Worm (Caenorhabditis elegans) whole organism, late embryonic: ENCODE measurements around the gene T19C3.2.

Experiments used
- C08G9.2 ChIP-seq: sonication (generic microtip); optimal IDR thresholded peaks from 2 replicates; lab custom pipeline; 2016; ENCODE audit warnings: mild to moderate bottlenecking, missing genetic modification characterization, moderate library complexity, missing compliant biosample characterization
- C38D4.7 ChIP-seq: fragments of 200-800 bp; sonication (Bioruptor generic); optimal IDR thresholded peaks from 2 replicates; lab custom pipeline; 2018; ENCODE audit warnings: mild to moderate bottlenecking, missing genetic modification characterization, moderate library complexity, missing compliant biosample characterization
- T23F11.4 ChIP-seq: fragments of 200-800 bp; sonication (Bioruptor generic); optimal IDR thresholded peaks from 2 replicates; lab custom pipeline; 2018; ENCODE audit warnings: mild to moderate bottlenecking, missing genetic modification characterization, missing compliant biosample characterization
- Y22D7AL.16 ChIP-seq: sonication (generic microtip); optimal IDR thresholded peaks from 2 replicates; lab custom pipeline; 2016; ENCODE audit warnings: missing genetic modification characterization, missing compliant biosample characterization
- ama-1 ChIP-seq: fragments of 150-350 bp; optimal IDR thresholded peaks from 2 replicates; lab custom pipeline; 2014
- ceh-14 ChIP-seq: sonication (generic microtip); optimal IDR thresholded peaks from 2 replicates; lab custom pipeline; 2016; ENCODE audit warnings: missing genotype, missing genetic modification characterization, missing compliant biosample characterization
- ceh-18 ChIP-seq: sonication (generic microtip); optimal IDR thresholded peaks from 2 replicates; lab custom pipeline; 2016; ENCODE audit warnings: missing genetic modification characterization, missing compliant biosample characterization
- ceh-2 ChIP-seq: sonication (generic microtip); optimal IDR thresholded peaks from 2 replicates; lab custom pipeline; 2016; ENCODE audit warnings: missing genotype, missing genetic modification characterization, missing compliant biosample characterization
- ceh-22 ChIP-seq: sonication (generic microtip); optimal IDR thresholded peaks from 2 replicates; lab custom pipeline; 2017; ENCODE audit warnings: missing biosample characterization, missing genetic modification characterization
- ceh-30 ChIP-seq: fragments of 150-350 bp; optimal IDR thresholded peaks from 2 replicates; lab custom pipeline; 2014; ENCODE audit warnings: missing biosample characterization, missing genetic modification characterization
- ceh-31 ChIP-seq: sonication (generic microtip); optimal IDR thresholded peaks from 2 replicates; lab custom pipeline; 2016; ENCODE audit warnings: missing genetic modification characterization, missing compliant biosample characterization
- ceh-34 ChIP-seq: sonication (generic microtip); optimal IDR thresholded peaks from 2 replicates; lab custom pipeline; 2016; ENCODE audit warnings: mild to moderate bottlenecking, missing genetic modification characterization, missing compliant biosample characterization
- ceh-45 ChIP-seq: fragments of 200-800 bp; sonication (Bioruptor generic); IDR thresholded peaks from 2 replicates; pipeline ENCODE4 v1.3.6; 2022; ENCODE audit warnings: missing genetic modification reagents, missing genetic modification characterization, missing compliant biosample characterization
- ceh-6 ChIP-seq: fragments of 200-800 bp; sonication (Bioruptor generic); optimal IDR thresholded peaks from 2 replicates; lab custom pipeline; 2018; ENCODE audit warnings: mild to moderate bottlenecking, missing genetic modification characterization, missing compliant biosample characterization
- ceh-9 ChIP-seq: sonication (generic microtip); optimal IDR thresholded peaks from 2 replicates; lab custom pipeline; 2016; ENCODE audit warnings: mild to moderate bottlenecking, missing genetic modification characterization, inconsistent platforms, missing compliant biosample characterization
- dmd-4 ChIP-seq: sonication (generic microtip); optimal IDR thresholded peaks from 2 replicates; lab custom pipeline; 2016; ENCODE audit warnings: borderline replicate concordance, missing genetic modification characterization, missing compliant biosample characterization
- dve-1 ChIP-seq: sonication (generic microtip); optimal IDR thresholded peaks from 2 replicates; lab custom pipeline; 2017; ENCODE audit warnings: antibody characterized with exemption, mild to moderate bottlenecking, missing genetic modification characterization, missing compliant biosample characterization
- elt-2 ChIP-seq: sonication (generic microtip); optimal IDR thresholded peaks from 2 replicates; lab custom pipeline; 2016; ENCODE audit warnings: missing genetic modification reagents, missing genetic modification characterization, missing compliant biosample characterization
- ets-4 ChIP-seq: sonication (generic microtip); optimal IDR thresholded peaks from 2 replicates; lab custom pipeline; 2016; ENCODE audit warnings: missing genetic modification characterization, missing compliant biosample characterization
- fax-1 ChIP-seq: sonication (generic microtip); optimal IDR thresholded peaks from 2 replicates; lab custom pipeline; 2016; ENCODE audit warnings: missing genotype, missing genetic modification characterization, missing compliant biosample characterization
- fkh-10 ChIP-seq: fragments of 150-350 bp; optimal IDR thresholded peaks from 2 replicates; lab custom pipeline; 2014; ENCODE audit warnings: missing biosample characterization, missing genetic modification reagents, missing genetic modification characterization
- fkh-6 ChIP-seq: sonication (generic microtip); optimal IDR thresholded peaks from 2 replicates; lab custom pipeline; 2016; ENCODE audit warnings: missing genetic modification characterization, missing compliant biosample characterization
- gmeb-2 ChIP-seq: sonication (generic microtip); optimal IDR thresholded peaks from 2 replicates; lab custom pipeline; 2016; ENCODE audit warnings: missing genetic modification characterization, inconsistent platforms, missing compliant biosample characterization
- hlh-13 ChIP-seq: fragments of 200-800 bp; sonication (Bioruptor generic); optimal IDR thresholded peaks from 2 replicates; lab custom pipeline; 2018; ENCODE audit warnings: mild to moderate bottlenecking, missing genetic modification characterization, missing compliant biosample characterization
- hlh-15 ChIP-seq: sonication (generic microtip); optimal IDR thresholded peaks from 2 replicates; lab custom pipeline; 2016; ENCODE audit warnings: missing genetic modification characterization, missing compliant biosample characterization
- hlh-30 ChIP-seq: sonication (generic microtip); optimal IDR thresholded peaks from 2 replicates; lab custom pipeline; 2017; ENCODE audit warnings: antibody characterized with exemption, missing genetic modification characterization, missing compliant biosample characterization; ENCODE audit not compliant: insufficient read depth
- hlh-6 ChIP-seq: sonication (generic microtip); optimal IDR thresholded peaks from 2 replicates; lab custom pipeline; 2016; ENCODE audit warnings: missing genotype, missing genetic modification characterization, missing compliant biosample characterization
- hlh-8 ChIP-seq: sonication (generic microtip); optimal IDR thresholded peaks from 2 replicates; lab custom pipeline; 2016; ENCODE audit warnings: missing genotype, missing genetic modification characterization, missing compliant biosample characterization
- lim-6 ChIP-seq: sonication (generic microtip); optimal IDR thresholded peaks from 2 replicates; lab custom pipeline; 2016; ENCODE audit warnings: missing genetic modification characterization, missing compliant biosample characterization
- lin-11 ChIP-seq: fragments of 200-800 bp; sonication (Bioruptor generic); optimal IDR thresholded peaks from 2 replicates; lab custom pipeline; 2018; ENCODE audit warnings: mild to moderate bottlenecking, missing genetic modification characterization, missing compliant biosample characterization
- madf-2 ChIP-seq: sonication (generic microtip); optimal IDR thresholded peaks from 2 replicates; lab custom pipeline; 2017; ENCODE audit warnings: missing genetic modification characterization, missing compliant biosample characterization
- mec-3 ChIP-seq: sonication (generic microtip); optimal IDR thresholded peaks from 2 replicates; lab custom pipeline; 2016; ENCODE audit warnings: borderline replicate concordance, missing genetic modification characterization, missing compliant biosample characterization
- nfya-1 ChIP-seq: sonication (generic microtip); optimal IDR thresholded peaks from 2 replicates; lab custom pipeline; 2017; ENCODE audit warnings: missing genetic modification characterization, mild to moderate bottlenecking, missing compliant biosample characterization, antibody characterized with exemption, moderate library complexity
- nhr-11 ChIP-seq: fragments of 150-350 bp; optimal IDR thresholded peaks from 2 replicates; lab custom pipeline; 2014; ENCODE audit warnings: missing biosample characterization, missing genetic modification characterization
- nhr-232 ChIP-seq: sonication (generic microtip); optimal IDR thresholded peaks from 2 replicates; lab custom pipeline; 2016; ENCODE audit warnings: missing genetic modification characterization, missing compliant biosample characterization
- npax-4 ChIP-seq: sonication (generic microtip); optimal IDR thresholded peaks from 2 replicates; lab custom pipeline; 2016; ENCODE audit warnings: missing genetic modification characterization, missing compliant biosample characterization
- odd-2 ChIP-seq: sonication (generic microtip); optimal IDR thresholded peaks from 2 replicates; lab custom pipeline; 2017; ENCODE audit warnings: antibody characterized with exemption, mild to moderate bottlenecking, missing genetic modification characterization, missing compliant biosample characterization
- pag-3 ChIP-seq: sonication (generic microtip); optimal IDR thresholded peaks from 2 replicates; lab custom pipeline; 2016; ENCODE audit warnings: missing compliant biosample characterization, missing genetic modification characterization, borderline replicate concordance
- pat-9 ChIP-seq: fragments of 200-800 bp; sonication (Bioruptor generic); optimal IDR thresholded peaks from 2 replicates; lab custom pipeline; 2018; ENCODE audit warnings: mild to moderate bottlenecking, missing genetic modification characterization, moderate library complexity, missing compliant biosample characterization
- pax-1 ChIP-seq: fragments of 150-350 bp; optimal IDR thresholded peaks from 2 replicates; lab custom pipeline; 2014; ENCODE audit warnings: missing biosample characterization, missing genetic modification characterization
- pqm-1 ChIP-seq: sonication (generic microtip); optimal IDR thresholded peaks from 2 replicates; lab custom pipeline; 2016; ENCODE audit warnings: missing genetic modification characterization, missing compliant biosample characterization
- pros-1 ChIP-seq: fragments of 150-350 bp; optimal IDR thresholded peaks from 2 replicates; lab custom pipeline; 2014; ENCODE audit warnings: missing biosample characterization, missing genetic modification reagents, missing genetic modification characterization
- ref-2 ChIP-seq: sonication (generic microtip); optimal IDR thresholded peaks from 2 replicates; lab custom pipeline; 2016; ENCODE audit warnings: missing genetic modification characterization, missing compliant biosample characterization
- rnt-1 ChIP-seq: sonication (generic microtip); optimal IDR thresholded peaks from 2 replicates; lab custom pipeline; 2016; ENCODE audit warnings: missing genetic modification characterization, missing compliant biosample characterization
- sdc-2 ChIP-seq: sonication (generic microtip); optimal IDR thresholded peaks from 2 replicates; lab custom pipeline; 2016; ENCODE audit warnings: missing genotype, missing genetic modification characterization, missing compliant biosample characterization
- sox-2 ChIP-seq: fragments of 200-800 bp; sonication (Bioruptor generic); IDR thresholded peaks from 2 replicates; pipeline ENCODE4 v1.3.6; 2022; ENCODE audit warnings: missing genetic modification reagents, missing genetic modification characterization, missing compliant biosample characterization
- sox-4 ChIP-seq: sonication (generic microtip); optimal IDR thresholded peaks from 2 replicates; lab custom pipeline; 2017; ENCODE audit warnings: mild to moderate bottlenecking, missing genetic modification characterization, inconsistent platforms, missing compliant biosample characterization
- syd-9 ChIP-seq: sonication (generic microtip); optimal IDR thresholded peaks from 2 replicates; lab custom pipeline; 2016; ENCODE audit warnings: mild to moderate bottlenecking, missing genetic modification characterization, moderate library complexity, missing compliant biosample characterization
- tbx-2 ChIP-seq: sonication (generic microtip); optimal IDR thresholded peaks from 2 replicates; lab custom pipeline; 2016; ENCODE audit warnings: missing genetic modification characterization, missing compliant biosample characterization
- tbx-7 ChIP-seq: sonication (generic microtip); optimal IDR thresholded peaks from 2 replicates; lab custom pipeline; 2016; ENCODE audit warnings: missing genotype, missing genetic modification characterization, missing compliant biosample characterization
- ttx-3 ChIP-seq: sonication (generic microtip); optimal IDR thresholded peaks from 2 replicates; lab custom pipeline; 2016; ENCODE audit warnings: missing genetic modification reagents, missing genetic modification characterization, missing compliant biosample characterization
- unc-55 ChIP-seq: sonication (generic microtip); optimal IDR thresholded peaks from 2 replicates; lab custom pipeline; 2017; ENCODE audit warnings: missing biosample characterization, missing genetic modification reagents, missing genetic modification characterization
- unc-86 ChIP-seq: sonication (generic microtip); optimal IDR thresholded peaks from 2 replicates; lab custom pipeline; 2016; ENCODE audit warnings: missing genetic modification characterization, missing compliant biosample characterization

Gene T19C3.2

ce11 chrIII:640198-640803 lies 22.9 kb upstream of the T19C3.2 start, which contains the start of the genes tag-266 and tag-267:
Gene tag-266 (minus strand): TSS chrIII:640226.
Gene tag-267 (plus strand): TSS chrIII:640790.
- TF ChIP-seq odd-2 (tag; lab: Kevin White, UChicago) (no peak), ttx-3 (tag; lab: Kevin White, UChicago) (peak; percentile 58), gmeb-2 (tag; lab: Kevin White, UChicago) (peak; percentile 37), sox-2 (GFP tag; lab: Robert Waterston, UW) (no peak), pqm-1 (tag; lab: Kevin White, UChicago) (peak; percentile 95), mec-3 (tag; lab: Kevin White, UChicago) (peak; percentile 25), ceh-18 (tag; lab: Kevin White, UChicago) (peak; percentile 59), fax-1 (tag; lab: Kevin White, UChicago) (peak; percentile 93), tbx-2 (tag; lab: Kevin White, UChicago) (peak; percentile 92), unc-86 (tag; lab: Kevin White, UChicago) (peak; percentile 89), hlh-30 (tag; lab: Kevin White, UChicago) (no peak), ets-4 (tag; lab: Kevin White, UChicago) (peak; percentile 89), pros-1 (tag; lab: Kevin White, UChicago) (no peak), pat-9 (tag; lab: Kevin White, UChicago) (no peak), unc-55 (GFP tag; lab: Kevin White, UChicago) (no peak), C38D4.7 (peak; percentile 53), ama-1 (no peak), hlh-6 (tag; lab: Kevin White, UChicago) (no peak), npax-4 (peak; percentile 21), nfya-1 (peak; percentile 19), hlh-13 (no peak), syd-9 (tag; lab: Kevin White, UChicago) (no peak), pax-1 (tag; lab: Kevin White, UChicago) (no peak), rnt-1 (peak; percentile 35), ceh-6 (GFP tag; lab: Kevin White, UChicago) (no peak), nhr-11 (tag; lab: Kevin White, UChicago) (no peak), lim-6 (tag; lab: Kevin White, UChicago) (peak; percentile 76), tbx-7 (tag; lab: Kevin White, UChicago) (peak; percentile 87), ceh-22 (tag; lab: Kevin White, UChicago) (no peak), hlh-8 (peak; percentile 96), ceh-34 (tag; lab: Kevin White, UChicago) (peak; percentile 69), ceh-30 (tag; lab: Kevin White, UChicago) (no peak), Y22D7AL.16 (peak; percentile 51), fkh-10 (GFP tag; lab: Kevin White, UChicago) (no peak), pag-3 (tag; lab: Kevin White, UChicago) (peak; percentile 22), ceh-9 (tag; lab: Kevin White, UChicago) (no peak), madf-2 (tag; lab: Kevin White, UChicago) (peak; percentile 34), ceh-31 (tag; lab: Kevin White, UChicago) (peak; percentile 95), hlh-15 (peak; percentile 87), ceh-45 (no peak), ref-2 (tag; lab: Kevin White, UChicago) (peak; percentile 95), T23F11.4 (peak; percentile 2), C08G9.2 (tag; lab: Kevin White, UChicago) (peak; percentile 84), sox-4 (peak; percentile 31), ceh-2 (tag; lab: Kevin White, UChicago) (peak; percentile 89), lin-11 (tag; lab: Kevin White, UChicago) (no peak), dmd-4 (tag; lab: Kevin White, UChicago) (no peak), ceh-14 (tag; lab: Kevin White, UChicago) (peak; percentile 87), sdc-2 (tag; lab: Kevin White, UChicago) (peak; percentile 17), elt-2 (tag; lab: Kevin White, UChicago) (peak; percentile 94), nhr-232 (tag; lab: Kevin White, UChicago) (no peak), fkh-6 (tag; lab: Kevin White, UChicago) (no peak), dve-1 (no peak)
